Worm (Caenorhabditis elegans) whole organism, L4 larva: ENCODE results near the gene srsx-19.

ENCODE experiments used
- D1046.2 ChIP-seq: fragments of 200-800 bp; sonication (Bioruptor generic); IDR thresholded peaks from 2 replicates; pipeline ENCODE4 v1.3.6; 2022; ENCODE audit warnings: missing genetic modification characterization, missing compliant biosample characterization
- F10B5.3 ChIP-seq: sonication (generic microtip); optimal IDR thresholded peaks from 2 replicates; lab custom pipeline; 2016; ENCODE audit warnings: mild to moderate bottlenecking, missing genetic modification characterization, missing compliant biosample characterization
- Y5F2A.4 ChIP-seq: fragments of 200-800 bp; sonication (Bioruptor generic); optimal IDR thresholded peaks from 2 replicates; lab custom pipeline; 2018; ENCODE audit warnings: mild to moderate bottlenecking, missing genetic modification characterization, missing compliant biosample characterization
- ZK546.5 ChIP-seq, 2 experiments: sonication (generic microtip); optimal IDR thresholded peaks; 2 replicates each; lab custom pipeline; 2017; ENCODE audit warnings: missing biosample characterization in 2 of 2, missing genetic modification characterization in 2 of 2
- aha-1 ChIP-seq: fragments of 150-350 bp; peaks from one replicate; lab custom pipeline; 2014; ENCODE audit warnings: missing biosample characterization, missing genetic modification characterization
- arid-1 ChIP-seq: fragments of 200-800 bp; sonication (Bioruptor generic); conservative IDR thresholded peaks from 2 replicates; pipeline ENCODE4 v1.3.6; 2022; ENCODE audit warnings: missing genetic modification reagents, missing genetic modification characterization, missing compliant biosample characterization
- attf-4 ChIP-seq: sonication (generic microtip); optimal IDR thresholded peaks from 3 replicates; lab custom pipeline; 2017; ENCODE audit warnings: missing biosample characterization, missing genetic modification characterization
- ceh-20 ChIP-seq: fragments of 200-800 bp; sonication (Bioruptor generic); IDR thresholded peaks from 2 replicates; pipeline ENCODE4 v1.3.6; 2022; ENCODE audit warnings: missing genetic modification reagents, missing genetic modification characterization, missing compliant biosample characterization
- ceh-28 ChIP-seq: fragments of 150-350 bp; optimal IDR thresholded peaks from 2 replicates; lab custom pipeline; 2014; ENCODE audit warnings: missing biosample characterization, missing genetic modification reagents, missing genetic modification characterization
- ceh-82 ChIP-seq: sonication (generic microtip); optimal IDR thresholded peaks from 2 replicates; lab custom pipeline; 2017; ENCODE audit warnings: missing biosample characterization, missing genetic modification characterization
- ces-1 ChIP-seq: fragments of 150-350 bp; sonication (generic microtip); optimal IDR thresholded peaks from 4 replicates; lab custom pipeline; 2014; ENCODE audit warnings: missing biosample characterization, missing genetic modification reagents, missing genetic modification characterization
- cey-2 ChIP-seq: sonication (generic microtip); optimal IDR thresholded peaks from 3 replicates; lab custom pipeline; 2017; ENCODE audit warnings: missing genetic modification characterization, mild to moderate bottlenecking, missing compliant biosample characterization, antibody characterized with exemption, borderline replicate concordance; ENCODE audit not compliant: insufficient read depth
- dmd-6 ChIP-seq: fragments of 200-800 bp; sonication (Bioruptor generic); IDR thresholded peaks from 2 replicates; pipeline ENCODE4 v1.3.6; 2022; ENCODE audit warnings: missing genetic modification reagents, missing genetic modification characterization, missing compliant biosample characterization
- egl-27 ChIP-seq: sonication (generic microtip); optimal IDR thresholded peaks from 3 replicates; lab custom pipeline; 2017; ENCODE audit warnings: missing biosample characterization, missing genetic modification reagents, missing genetic modification characterization
- fos-1 ChIP-seq: fragments of 150-350 bp; optimal IDR thresholded peaks from 2 replicates; lab custom pipeline; 2014; ENCODE audit warnings: missing biosample characterization, missing genetic modification characterization
- hif-1 ChIP-seq, 2 experiments: sonication (generic microtip); optimal IDR thresholded peaks; 2 replicates each; lab custom pipeline; 2016 to 2017; ENCODE audit warnings: missing compliant biosample characterization in 2 of 2, missing genetic modification characterization in 2 of 2, missing genetic modification reagents in 2 of 2, missing genotype in 2 of 2, mild to moderate bottlenecking in 1 of 2
- hlh-30 ChIP-seq: sonication (generic microtip); optimal IDR thresholded peaks from 2 replicates; lab custom pipeline; 2017; ENCODE audit warnings: antibody characterized with exemption, mild to moderate bottlenecking, missing genetic modification characterization, missing compliant biosample characterization; ENCODE audit not compliant: insufficient read depth
- jun-1 ChIP-seq: fragments of 150-350 bp; optimal IDR thresholded peaks from 2 replicates; lab custom pipeline; 2014; ENCODE audit warnings: missing biosample characterization, missing genetic modification reagents, missing genetic modification characterization
- lim-7 ChIP-seq: fragments of 200-800 bp; sonication (Bioruptor generic); IDR thresholded peaks from 2 replicates; pipeline ENCODE4 v1.3.6; 2022; ENCODE audit warnings: missing genetic modification characterization, missing compliant biosample characterization
- lin-15B ChIP-seq: fragments of 150-350 bp; sonication (generic microtip); optimal IDR thresholded peaks from 3 replicates; lab custom pipeline; 2014; ENCODE audit warnings: missing biosample characterization, missing genetic modification characterization
- lin-38 ChIP-seq: fragments of 200-800 bp; sonication (Bioruptor generic); IDR thresholded peaks from 2 replicates; pipeline ENCODE4 v1.3.6; 2022; ENCODE audit warnings: missing genetic modification reagents, missing genetic modification characterization, missing compliant biosample characterization
- mdt-29 ChIP-seq: fragments of 200-800 bp; sonication (Bioruptor generic); IDR thresholded peaks from 2 replicates; pipeline ENCODE4 v1.3.6; 2022; ENCODE audit warnings: missing genetic modification reagents, missing genetic modification characterization, missing compliant biosample characterization
- mes-2 ChIP-seq: sonication (generic microtip); optimal IDR thresholded peaks from 2 replicates; lab custom pipeline; 2016; ENCODE audit warnings: missing genotype, mild to moderate bottlenecking, missing genetic modification characterization, missing compliant biosample characterization; ENCODE audit not compliant: poor library complexity, severe bottlenecking
- mxl-3 ChIP-seq: fragments of 200-800 bp; sonication (Bioruptor generic); optimal IDR thresholded peaks from 2 replicates; lab custom pipeline; 2018; ENCODE audit warnings: mild to moderate bottlenecking, missing genetic modification characterization, missing compliant biosample characterization
- nhr-11 ChIP-seq: fragments of 150-350 bp; optimal IDR thresholded peaks from 2 replicates; lab custom pipeline; 2014; ENCODE audit warnings: missing biosample characterization, missing genetic modification characterization
- nhr-111 ChIP-seq: fragments of 200-800 bp; sonication (Bioruptor generic); optimal IDR thresholded peaks from 2 replicates; lab custom pipeline; 2018; ENCODE audit warnings: mild to moderate bottlenecking, missing genetic modification characterization, missing compliant biosample characterization
- nhr-237 ChIP-seq: sonication (generic microtip); optimal IDR thresholded peaks from 2 replicates; lab custom pipeline; 2017; ENCODE audit warnings: missing biosample characterization, missing genetic modification characterization
- nhr-28 ChIP-seq: fragments of 150-350 bp; optimal IDR thresholded peaks from 2 replicates; lab custom pipeline; 2014; ENCODE audit warnings: missing biosample characterization, missing genetic modification characterization
- nhr-48 ChIP-seq: sonication (generic microtip); optimal IDR thresholded peaks from 2 replicates; lab custom pipeline; 2016; ENCODE audit warnings: mild to moderate bottlenecking, missing genetic modification characterization, missing compliant biosample characterization
- nhr-6 ChIP-seq: fragments of 150-350 bp; optimal IDR thresholded peaks from 2 replicates; lab custom pipeline; 2014; ENCODE audit warnings: missing biosample characterization, missing genetic modification characterization
- nhr-76 ChIP-seq: fragments of 150-350 bp; optimal IDR thresholded peaks from 2 replicates; lab custom pipeline; 2014; ENCODE audit warnings: missing biosample characterization, missing genetic modification characterization
- php-3 ChIP-seq: fragments of 200-800 bp; sonication (Bioruptor generic); IDR thresholded peaks from 2 replicates; pipeline ENCODE4 v1.3.6; 2022; ENCODE audit warnings: missing genetic modification reagents, missing genetic modification characterization, missing compliant biosample characterization
- sdz-12 ChIP-seq: fragments of 200-800 bp; sonication (Bioruptor generic); optimal IDR thresholded peaks from 2 replicates; lab custom pipeline; 2018; ENCODE audit warnings: mild to moderate bottlenecking, missing genetic modification characterization, missing compliant biosample characterization
- snpc-4 ChIP-seq: fragments of 150-350 bp; optimal IDR thresholded peaks from 2 replicates; lab custom pipeline; 2014; ENCODE audit warnings: missing biosample characterization, missing genetic modification characterization
- spr-1 ChIP-seq: sonication (generic microtip); optimal IDR thresholded peaks from 2 replicates; lab custom pipeline; 2016; ENCODE audit warnings: mild to moderate bottlenecking, missing genetic modification characterization, missing compliant biosample characterization
- tag-97 ChIP-seq: fragments of 200-800 bp; sonication (Bioruptor generic); IDR thresholded peaks from 2 replicates; pipeline ENCODE4 v1.3.6; 2022; ENCODE audit warnings: missing genetic modification characterization, missing compliant biosample characterization
- unc-62 ChIP-seq, 3 experiments: fragments of 150-350 bp in 1 of 3; sonication (generic microtip); optimal IDR thresholded peaks in 2 of 3; peaks in 1 of 3; 1 replicate in 1 of 3; 2 replicates in 2 of 3; lab custom pipeline; 2014 to 2017; ENCODE audit warnings: missing biosample characterization in 3 of 3, missing genetic modification characterization in 3 of 3, missing genetic modification reagents in 3 of 3, missing genotype in 1 of 3

srsx-19 gene

DNA sequence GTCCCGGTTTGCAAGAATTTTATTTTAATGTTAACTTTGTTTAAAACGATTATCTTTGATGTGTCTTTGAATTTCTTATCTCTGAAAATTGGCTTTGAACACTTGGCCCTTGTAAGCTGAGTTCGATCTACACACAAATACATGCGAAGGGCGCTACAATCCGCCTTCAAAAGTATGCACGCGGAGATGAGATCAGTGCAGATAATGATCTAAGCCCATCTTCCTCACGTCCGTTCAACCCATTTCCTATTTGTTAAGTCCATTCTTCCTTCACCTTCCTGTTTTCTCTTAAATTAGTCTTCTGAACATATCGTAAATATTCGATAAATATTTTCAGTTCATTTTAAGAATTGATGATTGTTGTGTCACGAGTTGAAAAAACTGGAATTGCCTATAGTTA, 21.1 kb upstream of the srsx-19 start, which contains the start of gene nhr-175:
TSS of gene nhr-175 (plus strand) at position 339 of the 400 bp plus-strand sequence.
- TF ChIP-seq arid-1 (GFP tag; lab: Robert Waterston, UW) (no peak), ceh-82 (tag; lab: Kevin White, UChicago) (no peak), ceh-28 (tag; lab: Kevin White, UChicago) (no peak), php-3 (GFP tag; lab: Robert Waterston, UW) (no peak), F10B5.3 (no peak), egl-27 (tag; lab: Kevin White, UChicago) (no peak), dmd-6 (GFP tag; lab: Robert Waterston, UW) (no peak), D1046.2 (no peak), spr-1 (tag; lab: Kevin White, UChicago) (no peak)

DNA sequence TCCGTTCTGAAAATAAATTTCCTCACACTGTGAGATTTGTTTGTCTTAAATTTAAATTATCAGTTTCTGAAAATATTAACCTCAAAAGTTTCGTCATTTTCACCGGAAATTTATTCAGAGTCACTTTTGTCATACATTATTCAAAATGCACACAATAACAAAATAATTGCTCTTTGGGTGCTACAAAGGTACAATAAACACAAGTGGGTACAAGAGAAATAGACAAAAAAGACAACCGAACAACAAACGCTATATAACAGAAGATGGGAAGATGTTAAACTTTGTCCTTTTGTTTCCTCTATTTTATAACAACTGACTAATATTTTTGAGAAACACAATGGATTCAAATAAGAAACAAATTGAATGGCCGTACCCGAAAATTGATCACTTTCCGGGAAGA, 17.9 kb upstream of the srsx-19 start:
- TF ChIP-seq Y5F2A.4: no peak
- no peak for TF ChIP-seq nhr-48
- TF ChIP-seq mxl-3 (GFP tag; lab: Kevin White, UChicago): no peak
- no peak for TF ChIP-seq hif-1 (tag; optimal IDR thresholded peaks at IDR 0.05; lab: Kevin White, UChicago)
- TF ChIP-seq lin-38: no peak
- TF ChIP-seq nhr-6 (tag; lab: Kevin White, UChicago): no peak
- TF ChIP-seq nhr-28 (tag; lab: Kevin White, UChicago): peak; percentile 89
- peak; percentile 100 for TF ChIP-seq nhr-11
- no peak for TF ChIP-seq fos-1 (tag; lab: Kevin White, UChicago)
- no peak for TF ChIP-seq lin-15B (tag; lab: Kevin White, UChicago)
- TF ChIP-seq ceh-20: no peak
- no peak for TF ChIP-seq lim-7
- no peak for TF ChIP-seq snpc-4 (tag; lab: Kevin White, UChicago)

DNA sequence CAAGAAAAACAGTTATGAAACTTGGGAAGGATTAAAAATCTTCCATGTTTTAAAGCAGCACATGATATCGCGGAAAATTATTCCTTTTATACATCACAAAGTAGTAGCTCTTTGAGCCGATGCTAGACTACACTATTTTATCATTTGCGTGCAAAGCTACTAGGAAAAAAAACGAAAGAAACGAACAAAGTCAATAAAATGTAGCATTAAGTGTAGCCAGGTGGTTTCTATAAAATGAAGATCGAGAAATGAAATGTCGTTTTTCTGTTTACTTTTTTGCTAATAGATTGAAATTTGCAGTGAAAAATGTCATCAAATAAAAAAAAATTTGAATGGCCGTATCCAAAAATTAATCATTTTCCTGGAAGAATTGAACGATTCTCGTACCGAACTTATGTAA, 14.6 kb upstream of the srsx-19 start, which contains the start of gene cpt-5:
TSS of gene cpt-5 (plus strand) at position 301 of the 400 bp plus-strand sequence.
- TF ChIP-seq sdz-12 (GFP tag; lab: Kevin White, UChicago) (no peak), nhr-28 (tag; lab: Kevin White, UChicago) (no peak), mdt-29 (GFP tag; lab: Robert Waterston, UW) (no peak), lin-38 (no peak), nhr-111 (GFP tag; lab: Kevin White, UChicago) (no peak), nhr-6 (tag; lab: Kevin White, UChicago) (no peak), attf-4 (tag; lab: Kevin White, UChicago) (no peak), ZK546.5 (tag; optimal IDR thresholded peaks at IDR 0.05; lab: Kevin White, UChicago) (no peak), nhr-237 (tag; lab: Kevin White, UChicago) (no peak), lim-7 (no peak), tag-97 (GFP tag; lab: Robert Waterston, UW) (no peak), nhr-76 (tag; lab: Kevin White, UChicago) (no peak), jun-1 (tag; lab: Kevin White, UChicago) (no peak), cey-2 (tag; lab: Kevin White, UChicago) (no peak), ceh-20 (no peak), hlh-30 (tag; lab: Kevin White, UChicago) (no peak), ces-1 (no peak), mes-2 (tag; lab: Kevin White, UChicago) (no peak)

DNA sequence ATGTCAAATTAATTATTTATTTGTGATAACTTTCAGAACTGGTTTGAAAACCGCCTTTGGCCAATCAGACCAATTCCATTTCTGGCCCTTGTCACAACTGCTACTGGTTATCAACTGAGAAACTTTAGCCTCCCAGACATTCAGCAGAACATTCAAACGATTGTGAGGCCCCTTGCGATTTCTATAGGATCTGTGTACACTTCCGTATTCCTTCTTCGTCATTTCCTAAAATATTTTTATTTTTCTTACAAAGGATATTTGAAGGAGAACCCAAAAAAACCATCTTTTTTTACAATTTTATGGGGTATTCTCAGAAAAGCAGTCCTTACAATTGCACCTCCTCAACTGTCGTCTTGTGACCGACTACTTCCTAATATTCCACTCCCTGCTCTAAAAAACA, 14.1 kb upstream of the srsx-19 start:
- peak in 1 of 2 experiments; percentile 94 for TF ChIP-seq unc-62 (GFP tag; optimal IDR thresholded peaks at IDR 0.05 in 1 of 2; lab: Kevin White, UChicago)
- TF ChIP-seq unc-62 (tag; optimal IDR thresholded peaks at IDR 0.05; lab: Kevin White, UChicago): no peak
- TF ChIP-seq aha-1: no peak
